Fruit fly (Drosophila melanogaster): ENCODE results near the gene CG18223.

CG18223 gene

dm6 chr3L:18890283-18891175, 29.6 kb downstream of the CG18223 start, which contains the start of gene CG3961 (continued):
- peak; percentile 96 for TF ChIP-seq CG5245 (GFP tag; optimal IDR thresholded peaks at IDR 0.05)
- TF ChIP-seq CG8089 (GFP tag; optimal IDR thresholded peaks at IDR 0.05), result peak; percentile 83
- peak; percentile 97 to 98 for TF ChIP-seq bsh (GFP tag; optimal IDR thresholded peaks at IDR 0.05)
- TF ChIP-seq h (optimal IDR thresholded peaks at IDR 0.05), result no peak
- TF ChIP-seq zfh2 (GFP tag; optimal IDR thresholded peaks at IDR 0.05), result peak; percentile 52
- no peak for TF ChIP-seq pan (optimal IDR thresholded peaks at IDR 0.05)
- TF ChIP-seq pan (GFP tag; optimal IDR thresholded peaks at IDR 0.05 in 1 of 2, IDR thresholded peaks at IDR 0.05 in 1 of 2), result peak in 1 of 2 experiments; percentile 93
- TF ChIP-seq CG7271 (tag; optimal IDR thresholded peaks at IDR 0.05), result peak; percentile 57
- peak; percentile 87 for TF ChIP-seq pum (GFP tag; optimal IDR thresholded peaks at IDR 0.05)
- TF ChIP-seq stwl (tag; optimal IDR thresholded peaks at IDR 0.05), result peak; percentile 43
- peak; percentile 62 for TF ChIP-seq crc (GFP tag; optimal IDR thresholded peaks at IDR 0.05)
- no peak for TF ChIP-seq NFAT (GFP tag; IDR thresholded peaks at IDR 0.05)
- TF ChIP-seq CG15479 (GFP tag; optimal IDR thresholded peaks at IDR 0.05), result peak; percentile 37
- TF ChIP-seq CG17568 (GFP tag; optimal IDR thresholded peaks at IDR 0.05), result peak; percentile 92
- peak; percentile 71 for TF ChIP-seq CG10565 (GFP tag; optimal IDR thresholded peaks at IDR 0.05)
- peak; percentile 96 for TF ChIP-seq twi (tag; optimal IDR thresholded peaks at IDR 0.05)
- peak; percentile 88 for TF ChIP-seq ci (GFP tag; IDR thresholded peaks at IDR 0.05)
- TF ChIP-seq zen (tag; optimal IDR thresholded peaks at IDR 0.05), result peak; percentile 94
- TF ChIP-seq ewg (GFP tag; optimal IDR thresholded peaks at IDR 0.05), result peak; percentile 96
- TF ChIP-seq CG9797 (GFP tag; optimal IDR thresholded peaks at IDR 0.05), result peak; percentile 56
- TF ChIP-seq Sox102F (GFP tag; optimal IDR thresholded peaks at IDR 0.05), result peak; percentile 98
- TF ChIP-seq Hmr (GFP tag; optimal IDR thresholded peaks at IDR 0.05), result peak; percentile 98
- peak; percentile 94 for TF ChIP-seq CG3065 (GFP tag; optimal IDR thresholded peaks at IDR 0.05)
- no peak for TF ChIP-seq gfzf (GFP tag; optimal IDR thresholded peaks at IDR 0.05)
- peak; percentile 99 for TF ChIP-seq CG31441 (GFP tag; IDR thresholded peaks at IDR 0.05)
- TF ChIP-seq chn (GFP tag; optimal IDR thresholded peaks at IDR 0.05), result peak; percentile 92
- peak; percentile 98 for TF ChIP-seq CG33557 (GFP tag; optimal IDR thresholded peaks at IDR 0.05)
- TF ChIP-seq Bteb2 (GFP tag; optimal IDR thresholded peaks at IDR 0.05), result peak; percentile 91
- peak; percentile 89 for TF ChIP-seq sisA (GFP tag; IDR thresholded peaks at IDR 0.05)
- TF ChIP-seq dan (GFP tag; IDR thresholded peaks at IDR 0.05), result no peak
- TF ChIP-seq gro (GFP tag; optimal IDR thresholded peaks at IDR 0.05), result no peak
- peak; percentile 90 for TF ChIP-seq E2f1 (GFP tag; IDR thresholded peaks at IDR 0.05)
- TF ChIP-seq HmgD (GFP tag; optimal IDR thresholded peaks at IDR 0.05), result peak; percentile 3
- TF ChIP-seq Lim3 (GFP tag; IDR thresholded peaks at IDR 0.05), result no peak; the same call in 1 of the 2 replicates
- TF ChIP-seq Sox100B (GFP tag; optimal IDR thresholded peaks at IDR 0.05), result peak; percentile 100
- TF ChIP-seq Xrp1 (GFP tag; IDR thresholded peaks at IDR 0.05), result peak; percentile 97
- peak; percentile 73 for TF ChIP-seq al (GFP tag; IDR thresholded peaks at IDR 0.05)
- peak; percentile 96 for TF ChIP-seq trem (tag; optimal IDR thresholded peaks at IDR 0.05)
- TF ChIP-seq Dref (GFP tag; IDR thresholded peaks at IDR 0.05), result no peak
- peak; percentile 84; the same call in 1 of the 3 replicates for TF ChIP-seq Mrtf (GFP tag; IDR thresholded peaks at IDR 0.05)
- TF ChIP-seq crol (GFP tag; IDR thresholded peaks at IDR 0.05), result peak; percentile 97
- peak; percentile 95 for TF ChIP-seq nau (GFP tag; optimal IDR thresholded peaks at IDR 0.05)
- TF ChIP-seq Fer2 (tag; optimal IDR thresholded peaks at IDR 0.05), result peak; percentile 85
- peak; percentile 92 for TF ChIP-seq CG17328 (GFP tag; IDR thresholded peaks at IDR 0.05)
- peak; percentile 97 for TF ChIP-seq run (tag; optimal IDR thresholded peaks at IDR 0.05)
- TF ChIP-seq tap (tag; optimal IDR thresholded peaks at IDR 0.05), result peak; percentile 97
- no peak for TF ChIP-seq Gsc (GFP tag; IDR thresholded peaks at IDR 0.05)
- TF ChIP-seq so (GFP tag; IDR thresholded peaks at IDR 0.05), result peak; percentile 95
- TF ChIP-seq Atf3 (GFP tag; optimal IDR thresholded peaks at IDR 0.05), result peak; percentile 88
- TF ChIP-seq chinmo (GFP tag; IDR thresholded peaks at IDR 0.05; ENCODE audit: partially characterized antibody), result peak; percentile 82; the same call in 3 of the 4 replicates
